Fruit fly (Drosophila melanogaster): Measurements from ENCODE around the gene CG12974.

DNA sequence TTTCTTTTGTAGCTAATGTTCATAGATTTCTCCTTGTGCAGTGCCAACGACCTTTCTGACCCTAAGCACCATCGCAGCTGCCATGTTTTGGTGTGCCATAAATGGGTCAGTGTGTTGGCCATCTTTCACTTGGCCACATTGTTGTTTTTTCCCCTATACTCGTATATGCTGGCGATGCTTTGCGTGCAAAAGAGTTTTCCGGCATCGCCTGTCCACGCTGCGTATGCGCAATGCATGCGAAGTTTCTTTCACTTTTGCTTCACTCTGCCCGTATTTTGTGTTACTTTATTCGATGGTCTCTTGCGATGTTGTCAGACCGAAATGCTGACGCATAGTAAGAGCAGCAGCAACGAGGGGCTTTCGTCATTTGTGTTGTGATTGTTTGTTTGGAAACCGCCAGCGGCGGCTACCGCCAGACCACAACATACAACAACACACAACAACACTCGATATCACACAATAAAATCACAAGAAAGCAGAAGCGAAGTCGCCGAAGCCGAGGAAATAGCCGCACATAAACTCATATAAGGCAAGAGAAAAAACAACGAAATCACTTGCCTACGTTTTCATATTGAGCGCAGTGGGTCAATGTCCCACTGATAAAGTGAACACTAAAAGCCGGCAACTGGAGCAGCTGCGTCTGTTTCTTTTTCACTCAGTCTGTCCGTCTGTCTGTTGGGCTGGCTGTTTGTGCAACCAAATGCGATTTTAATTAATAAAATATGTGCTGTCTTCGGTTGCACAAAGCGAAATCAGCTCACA is 24.2 kb downstream of the CG12974 start:
- no peak for TF ChIP-seq CTCF (optimal IDR thresholded peaks at IDR 0.05)
- no peak for TF ChIP-seq CG8478 (optimal IDR thresholded peaks at IDR 0.05)
